Worm (Caenorhabditis elegans) whole organism, midembryonic: ENCODE results near the gene ndx-2.

Experiments used
- T22C8.4 ChIP-seq: fragments of 200-800 bp; sonication (Bioruptor generic); IDR thresholded peaks from 2 replicates; pipeline ENCODE4 v1.3.6; 2022; ENCODE audit warnings: missing genetic modification characterization, missing compliant biosample characterization
- cog-1 ChIP-seq: sonication (generic microtip); optimal IDR thresholded peaks from 2 replicates; lab custom pipeline; 2016; ENCODE audit warnings: missing genetic modification characterization, missing compliant biosample characterization
- flt-1 ChIP-seq: fragments of 200-800 bp; sonication (Bioruptor generic); IDR thresholded peaks from 2 replicates; pipeline ENCODE4 v1.3.6; 2022; ENCODE audit warnings: missing genetic modification characterization, missing compliant biosample characterization
- klf-2 ChIP-seq: fragments of 200-800 bp; sonication (Bioruptor generic); conservative IDR thresholded peaks from 2 replicates; pipeline ENCODE4 v1.3.6; 2022; ENCODE audit warnings: missing genetic modification reagents, missing genetic modification characterization, missing compliant biosample characterization
- med-1 ChIP-seq: sonication (generic microtip); optimal IDR thresholded peaks from 2 replicates; lab custom pipeline; 2017; ENCODE audit warnings: missing genetic modification characterization, mild to moderate bottlenecking, missing compliant biosample characterization, antibody characterized with exemption, missing genetic modification reagents; ENCODE audit not compliant: insufficient read depth
- ref-1 ChIP-seq: fragments of 200-800 bp; sonication (Bioruptor generic); conservative IDR thresholded peaks from 2 replicates; pipeline ENCODE4 v1.3.6; 2022; ENCODE audit warnings: missing genetic modification reagents, missing genetic modification characterization, missing compliant biosample characterization
- tab-1 ChIP-seq: fragments of 200-800 bp; sonication (Bioruptor generic); IDR thresholded peaks from 2 replicates; pipeline ENCODE4 v1.3.6; 2022; ENCODE audit warnings: missing genetic modification characterization, missing compliant biosample characterization
- ztf-23 ChIP-seq: fragments of 200-800 bp; sonication (Bioruptor generic); IDR thresholded peaks from 2 replicates; pipeline ENCODE4 v1.3.6; 2022; ENCODE audit warnings: missing genetic modification reagents, missing genetic modification characterization, missing compliant biosample characterization
- ztf-29 ChIP-seq: fragments of 200-800 bp; sonication (Bioruptor generic); IDR thresholded peaks from 2 replicates; pipeline ENCODE4 v1.3.6; 2022; ENCODE audit warnings: missing genetic modification reagents, missing genetic modification characterization, missing compliant biosample characterization

The ndx-2 gene

DNA sequence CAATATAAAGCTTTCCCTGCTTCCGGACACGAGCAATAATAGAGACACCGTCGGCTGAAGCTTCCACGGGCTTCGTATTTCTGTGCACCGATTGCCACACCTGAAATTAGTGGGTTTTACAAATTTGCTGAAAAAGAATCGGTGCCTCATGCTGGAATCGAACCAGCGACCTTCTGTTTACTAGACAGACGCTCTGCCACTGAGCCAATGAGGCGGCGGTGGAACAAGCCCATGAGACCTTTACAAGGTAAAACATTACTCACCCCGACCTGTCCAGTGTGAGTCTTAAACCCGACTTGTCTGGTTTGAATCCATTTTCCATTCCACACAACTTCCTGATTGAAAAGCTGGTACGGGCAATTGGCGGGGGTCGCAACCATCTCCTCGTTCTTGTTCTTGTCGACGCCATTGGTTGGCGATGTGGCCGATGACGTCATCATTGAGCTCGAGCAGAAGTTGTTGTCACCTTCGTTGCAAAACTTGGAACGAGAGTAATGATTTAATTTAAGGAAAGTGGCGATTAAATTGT is at the start of gene ndx-2:
Gene ndx-2, minus strand, starts transcription at position 479 of the 529 bp plus-strand sequence.
- TF ChIP-seq ztf-23 (GFP tag; lab: Robert Waterston, UW): no peak
- 0 out of 2 replicates have a peak, but pooled peaks have one; percentile 7 for TF ChIP-seq ztf-29 (GFP tag; lab: Robert Waterston, UW)
- no peak for TF ChIP-seq cog-1
- TF ChIP-seq med-1: no peak
- TF ChIP-seq tab-1 (GFP tag; lab: Robert Waterston, UW): 0 out of 2 replicates have a peak, but pooled peaks have one; percentile 14
- TF ChIP-seq flt-1 (GFP tag; lab: Robert Waterston, UW): 0 out of 2 replicates have a peak, but pooled peaks have one; percentile 13

DNA sequence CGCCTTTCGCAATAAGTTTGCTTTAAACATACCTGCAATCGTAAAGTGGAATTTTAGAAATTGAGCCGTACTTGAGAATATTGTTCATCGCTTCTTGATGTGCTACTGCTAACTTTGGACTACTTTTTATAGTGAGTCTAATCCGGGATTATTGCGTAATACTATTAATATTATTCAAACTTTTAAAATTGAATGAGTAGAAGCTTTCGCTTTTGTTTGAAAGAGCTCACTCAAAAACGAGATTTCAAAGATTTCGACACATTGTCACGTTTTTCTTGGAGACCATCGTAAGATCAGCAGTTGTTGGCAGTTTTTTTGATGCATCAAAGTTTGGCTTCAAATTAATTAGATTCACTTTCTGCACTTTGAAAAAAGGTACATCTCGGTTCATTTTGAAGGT is 48.7 kb upstream of the ndx-2 start, which contains the start of gene srt-28:
Gene srt-28, minus strand, starts transcription at position 101 of the 400 bp plus-strand sequence.
- TF ChIP-seq ztf-29 (GFP tag; lab: Robert Waterston, UW) (no peak), flt-1 (GFP tag; lab: Robert Waterston, UW) (no peak), ztf-23 (GFP tag; lab: Robert Waterston, UW) (no peak), ref-1 (GFP tag; lab: Robert Waterston, UW) (no peak), cog-1 (no peak)

DNA sequence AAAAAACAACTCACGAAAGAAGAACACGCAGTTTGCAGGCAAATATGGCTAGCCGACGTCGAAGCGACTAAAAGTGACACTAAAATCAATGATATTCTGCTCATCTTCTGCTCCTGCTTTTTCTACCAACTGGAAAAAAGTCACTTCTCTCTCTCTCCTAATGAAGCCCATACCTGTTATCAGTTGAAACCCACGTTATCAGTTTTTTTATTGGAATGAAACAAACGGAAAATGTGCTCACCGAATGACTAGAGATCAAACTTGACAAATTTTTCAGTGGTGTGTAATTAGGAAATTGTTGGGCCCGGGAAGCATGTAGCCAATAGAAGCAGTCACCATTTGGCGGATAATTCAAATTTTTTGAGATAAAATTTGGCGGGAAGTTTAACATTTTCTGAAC is 46.6 kb upstream of the ndx-2 start, which contains the start of gene C24B9.3:
Gene C24B9.3, minus strand, starts transcription at position 171 of the 400 bp plus-strand sequence.
- no peak for TF ChIP-seq ztf-23 (GFP tag; lab: Robert Waterston, UW)
- no peak for TF ChIP-seq cog-1

DNA sequence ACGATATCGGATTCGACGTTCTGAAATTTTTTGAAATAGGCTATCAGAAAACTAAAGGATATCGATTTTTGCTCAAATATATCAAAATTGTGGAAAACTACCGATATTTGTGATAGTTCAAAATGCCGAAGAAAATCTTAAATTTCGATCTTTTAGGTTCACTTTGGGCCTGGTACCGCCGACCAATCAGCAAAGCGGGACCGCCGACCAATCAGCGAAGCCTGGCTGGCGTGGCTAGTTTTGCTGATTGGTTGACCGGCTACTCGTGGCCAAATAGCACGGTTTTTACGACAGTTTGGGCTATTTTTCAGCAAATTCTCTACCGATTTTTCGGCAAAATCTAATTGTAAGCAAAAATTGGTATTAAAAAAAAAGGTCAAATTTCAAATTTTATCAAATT is 45.4 kb upstream of the ndx-2 start:
- TF ChIP-seq tab-1 (GFP tag; lab: Robert Waterston, UW): no peak
- TF ChIP-seq cog-1: no peak
- TF ChIP-seq ref-1 (GFP tag; lab: Robert Waterston, UW): no peak
- TF ChIP-seq ztf-23 (GFP tag; lab: Robert Waterston, UW): no peak
- no peak for TF ChIP-seq ztf-29 (GFP tag; lab: Robert Waterston, UW)
- TF ChIP-seq klf-2 (GFP tag; lab: Robert Waterston, UW): no peak
- no peak for TF ChIP-seq flt-1 (GFP tag; lab: Robert Waterston, UW)
- TF ChIP-seq med-1: no peak
- no peak for TF ChIP-seq T22C8.4 (GFP tag; lab: Robert Waterston, UW)

DNA sequence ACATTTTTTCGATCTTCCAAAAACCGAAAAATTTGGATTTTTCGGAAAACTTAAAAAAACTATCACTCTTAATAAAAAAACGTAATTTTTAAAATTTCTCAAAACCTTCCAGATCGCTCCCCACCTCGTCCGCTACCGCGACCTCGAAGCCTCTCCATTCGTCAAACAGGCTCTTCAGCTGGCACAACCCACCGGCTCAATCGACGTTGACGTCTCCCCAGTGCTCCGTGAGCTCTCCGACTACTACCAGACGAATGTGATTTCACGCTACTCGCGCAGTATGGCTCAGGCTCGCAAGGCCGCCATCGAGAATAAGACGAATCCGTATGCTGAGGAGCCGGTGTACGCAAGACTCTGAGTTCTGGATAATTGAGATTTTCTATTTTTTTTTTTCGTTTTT is 41.6 kb upstream of the ndx-2 start:
- no peak for TF ChIP-seq cog-1
- TF ChIP-seq T22C8.4 (GFP tag; lab: Robert Waterston, UW): no peak
- no peak for TF ChIP-seq ztf-29 (GFP tag; lab: Robert Waterston, UW)
- TF ChIP-seq klf-2 (GFP tag; lab: Robert Waterston, UW): no peak
- no peak for TF ChIP-seq ztf-23 (GFP tag; lab: Robert Waterston, UW)
- no peak for TF ChIP-seq ref-1 (GFP tag; lab: Robert Waterston, UW)
- TF ChIP-seq flt-1 (GFP tag; lab: Robert Waterston, UW): no peak
- no peak for TF ChIP-seq med-1
- no peak for TF ChIP-seq tab-1 (GFP tag; lab: Robert Waterston, UW)

DNA sequence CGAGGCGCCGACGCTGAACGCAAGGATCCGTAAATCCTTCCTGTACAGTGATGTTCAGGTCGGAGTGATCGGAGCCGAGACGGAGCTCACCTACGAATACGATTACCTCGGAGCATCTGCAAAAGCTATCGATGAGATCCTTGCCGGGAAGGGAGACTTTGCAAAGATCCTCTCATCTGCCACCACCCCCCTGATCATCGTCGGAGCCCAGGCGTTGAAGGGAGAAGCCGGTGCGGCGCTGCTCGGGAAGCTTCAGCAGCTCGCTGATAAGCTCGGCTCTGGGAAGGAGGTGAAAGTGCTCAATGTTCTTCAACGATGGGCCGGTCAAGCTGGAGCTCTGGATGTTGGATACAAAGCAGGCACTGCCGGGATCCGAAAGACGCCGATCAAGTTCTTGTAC is 38.5 kb upstream of the ndx-2 start:
- TF ChIP-seq T22C8.4 (GFP tag; lab: Robert Waterston, UW): no peak
- no peak for TF ChIP-seq ztf-29 (GFP tag; lab: Robert Waterston, UW)
- TF ChIP-seq flt-1 (GFP tag; lab: Robert Waterston, UW): no peak
- no peak for TF ChIP-seq cog-1
- no peak for TF ChIP-seq klf-2 (GFP tag; lab: Robert Waterston, UW)
- no peak for TF ChIP-seq ztf-23 (GFP tag; lab: Robert Waterston, UW)
- TF ChIP-seq tab-1 (GFP tag; lab: Robert Waterston, UW): no peak
- TF ChIP-seq med-1: no peak
- TF ChIP-seq ref-1 (GFP tag; lab: Robert Waterston, UW): no peak

DNA sequence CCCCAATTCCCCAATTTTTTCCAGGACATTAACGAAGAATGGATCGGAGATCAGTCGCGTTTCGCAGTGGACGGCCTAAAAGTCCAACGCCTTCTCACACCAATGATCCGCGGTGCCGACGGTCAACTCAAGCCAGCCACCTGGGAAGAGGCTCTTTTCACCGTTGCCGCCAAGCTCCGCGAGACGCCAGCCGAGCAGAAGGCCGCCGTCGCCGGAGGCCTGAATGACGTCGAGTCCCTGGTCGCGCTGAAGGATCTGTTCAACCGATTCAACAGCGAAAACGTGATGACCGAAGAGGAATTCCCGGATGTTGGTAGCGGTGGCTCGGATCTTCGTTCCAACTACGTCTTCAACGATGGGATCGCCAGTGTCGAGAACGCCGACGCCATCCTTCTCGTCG is 38.1 kb upstream of the ndx-2 start:
- no peak for TF ChIP-seq klf-2 (GFP tag; lab: Robert Waterston, UW)
- no peak for TF ChIP-seq med-1
- TF ChIP-seq ztf-23 (GFP tag; lab: Robert Waterston, UW): no peak
- TF ChIP-seq flt-1 (GFP tag; lab: Robert Waterston, UW): no peak
- TF ChIP-seq cog-1: no peak
- no peak for TF ChIP-seq tab-1 (GFP tag; lab: Robert Waterston, UW)
- TF ChIP-seq ref-1 (GFP tag; lab: Robert Waterston, UW): no peak
- no peak for TF ChIP-seq T22C8.4 (GFP tag; lab: Robert Waterston, UW)
- TF ChIP-seq ztf-29 (GFP tag; lab: Robert Waterston, UW): no peak

DNA sequence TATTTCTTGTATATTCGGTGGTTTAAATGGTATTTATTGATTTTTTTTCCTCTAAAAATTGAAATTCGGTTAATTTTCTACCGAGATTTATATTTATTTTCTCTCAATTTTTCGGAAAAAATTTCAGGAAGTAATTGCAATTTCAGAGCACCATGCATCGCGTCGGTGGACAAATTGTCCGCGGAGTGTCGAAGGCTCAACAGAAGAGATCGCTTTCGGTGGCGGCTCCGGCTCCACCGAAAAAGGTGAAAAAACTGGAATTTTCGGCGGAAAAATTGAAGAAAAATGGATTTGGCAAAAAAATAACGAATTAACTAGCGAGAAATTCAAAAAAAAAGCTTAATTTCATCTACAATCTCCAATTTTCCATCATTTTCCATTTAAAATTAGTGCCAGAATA is 34.0 kb upstream of the ndx-2 start, which contains the start of gene nuo-5:
Gene nuo-5, plus strand, starts transcription at position 147 of the 400 bp plus-strand sequence.
- TF ChIP-seq tab-1 (GFP tag; lab: Robert Waterston, UW): no peak
- TF ChIP-seq cog-1: no peak

DNA sequence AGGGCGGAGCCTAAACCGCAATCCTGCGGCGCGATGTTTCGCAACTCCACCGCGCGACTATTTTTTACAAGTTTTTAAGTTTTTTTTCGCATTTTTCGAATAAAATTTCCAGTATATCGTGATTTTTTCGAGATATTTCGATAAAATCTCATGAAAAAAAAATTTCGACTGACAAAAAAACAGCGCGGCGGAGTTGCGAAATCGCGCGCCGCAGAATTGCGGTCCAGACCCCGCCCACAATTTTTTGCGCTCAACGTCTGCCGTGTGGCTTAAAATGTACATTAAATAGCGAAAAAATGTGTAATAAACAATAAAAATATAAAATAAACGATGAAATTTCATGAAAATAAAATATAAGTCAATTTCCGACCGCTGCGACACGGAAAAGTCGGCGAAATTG is 32.9 kb upstream of the ndx-2 start:
- no peak for TF ChIP-seq T22C8.4 (GFP tag; lab: Robert Waterston, UW)
- no peak for TF ChIP-seq cog-1
- TF ChIP-seq med-1: peak; percentile 12
- TF ChIP-seq ref-1 (GFP tag; lab: Robert Waterston, UW): no peak
- 0 out of 2 replicates have a peak, but pooled peaks have one; percentile 58 for TF ChIP-seq flt-1 (GFP tag; lab: Robert Waterston, UW)

DNA sequence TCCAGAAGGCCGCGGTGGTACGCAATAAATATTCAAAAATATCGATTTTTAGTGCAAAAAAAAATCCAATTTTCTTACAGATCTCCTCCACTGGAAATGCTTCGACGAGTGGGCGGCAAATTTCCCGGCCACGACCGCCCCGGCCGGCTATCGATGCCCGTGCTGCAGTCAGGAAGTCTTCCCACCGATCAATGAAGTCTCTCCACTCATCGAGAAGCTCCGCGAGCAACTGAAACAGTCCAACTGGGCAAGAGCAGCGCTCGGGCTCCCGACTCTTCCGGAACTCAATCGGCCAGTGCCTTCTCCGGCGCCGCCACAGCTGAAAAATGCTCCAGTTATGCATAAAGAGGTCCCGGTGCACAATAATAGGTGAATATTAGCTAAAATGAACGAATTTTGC is 31.1 kb upstream of the ndx-2 start, which contains the start of gene Y45G12B.3:
Gene Y45G12B.3, minus strand, starts transcription at position 320 of the 400 bp plus-strand sequence.
- no peak for TF ChIP-seq klf-2 (GFP tag; lab: Robert Waterston, UW)
- no peak for TF ChIP-seq cog-1

DNA sequence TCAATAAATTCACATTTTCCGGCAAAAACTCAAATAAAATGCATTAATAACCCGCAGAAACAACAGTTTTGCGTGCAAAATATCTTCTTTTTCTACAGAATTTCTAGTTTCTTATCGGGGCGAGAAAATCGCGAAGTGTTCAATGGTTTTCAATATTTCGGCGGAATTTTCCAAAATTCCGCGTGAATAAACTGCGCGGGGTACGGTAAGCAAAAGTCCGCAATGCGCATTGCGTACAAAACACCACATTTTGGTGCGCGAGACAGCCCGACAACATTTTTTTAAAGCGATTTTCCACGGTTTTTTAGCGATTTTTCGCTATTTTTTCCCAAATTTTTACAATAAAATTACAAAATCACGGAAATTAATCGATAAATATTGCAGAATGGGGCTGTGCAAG is 29.6 kb upstream of the ndx-2 start, which contains the start of gene Y45G12B.2:
Gene Y45G12B.2, plus strand, starts transcription at position 383 of the 400 bp plus-strand sequence.
- TF ChIP-seq med-1 (no peak), ztf-29 (GFP tag; lab: Robert Waterston, UW) (no peak), T22C8.4 (GFP tag; lab: Robert Waterston, UW) (no peak), ztf-23 (GFP tag; lab: Robert Waterston, UW) (no peak), klf-2 (GFP tag; lab: Robert Waterston, UW) (0 out of 2 replicates have a peak, but pooled peaks have one; percentile 25)
